Worm (Caenorhabditis elegans) whole organism, L2 larva: Measurements from ENCODE around the gene K08C7.6.
"Not testable (repeated sequence)": the region's sequence is repeated elsewhere in the genome, so short reads cannot be mapped to it uniquely, and the experiment has no call there.

ENCODE experiments used
- F13H6.1 ChIP-seq: sonication (generic microtip); optimal IDR thresholded peaks from 2 replicates; lab custom pipeline; 2016; ENCODE audit warnings: missing genetic modification characterization, missing compliant biosample characterization
- R02D3.7 ChIP-seq: fragments of 150-350 bp; optimal IDR thresholded peaks from 2 replicates; lab custom pipeline; 2014; ENCODE audit warnings: missing biosample characterization, missing genetic modification characterization
- Y55F3AM.14 ChIP-seq: fragments of 200-800 bp; sonication (Bioruptor generic); optimal IDR thresholded peaks from 2 replicates; lab custom pipeline; 2018; ENCODE audit warnings: mild to moderate bottlenecking, missing genetic modification characterization, missing compliant biosample characterization
- ZK546.5 ChIP-seq: sonication (generic microtip); optimal IDR thresholded peaks from 2 replicates; lab custom pipeline; 2017; ENCODE audit warnings: missing biosample characterization, missing genetic modification characterization
- alr-1 ChIP-seq: fragments of 150-350 bp; optimal IDR thresholded peaks from 2 replicates; lab custom pipeline; 2014; ENCODE audit warnings: missing biosample characterization, missing genetic modification characterization
- ama-1 ChIP-seq: fragments of 150-350 bp; optimal IDR thresholded peaks from 2 replicates; lab custom pipeline; 2018; ENCODE audit warnings: inconsistent platforms
- ceh-16 ChIP-seq: fragments of 150-350 bp; optimal IDR thresholded peaks from 2 replicates; lab custom pipeline; 2014; ENCODE audit warnings: missing biosample characterization, missing genetic modification characterization
- ceh-82 ChIP-seq: fragments of 150-350 bp; optimal IDR thresholded peaks from 2 replicates; lab custom pipeline; 2014; ENCODE audit warnings: missing biosample characterization, missing genetic modification characterization
- egl-27 ChIP-seq: sonication (generic microtip); optimal IDR thresholded peaks from 3 replicates; lab custom pipeline; 2017; ENCODE audit warnings: missing biosample characterization, missing genetic modification reagents, missing genetic modification characterization
- elt-1 ChIP-seq: fragments of 150-350 bp; optimal IDR thresholded peaks from 2 replicates; lab custom pipeline; 2014; ENCODE audit warnings: missing biosample characterization, missing genetic modification characterization
- elt-3 ChIP-seq: sonication (generic microtip); optimal IDR thresholded peaks from 2 replicates; lab custom pipeline; 2017; ENCODE audit warnings: missing biosample characterization, missing genetic modification characterization
- lin-13 ChIP-seq: fragments of 150-350 bp; optimal IDR thresholded peaks from 2 replicates; lab custom pipeline; 2014; ENCODE audit warnings: missing biosample characterization, missing genetic modification reagents, missing genetic modification characterization
- lsy-2 ChIP-seq, 2 experiments: fragments of 150-350 bp in 1 of 2; sonication (generic microtip) in 1 of 2; optimal IDR thresholded peaks; 2 replicates each; lab custom pipeline; 2014 to 2017; ENCODE audit warnings: missing biosample characterization in 2 of 2, missing genetic modification characterization in 2 of 2
- mab-5 ChIP-seq: fragments of 150-350 bp; optimal IDR thresholded peaks from 2 replicates; lab custom pipeline; 2014; ENCODE audit warnings: missing biosample characterization, missing genetic modification characterization
- mbf-1 ChIP-seq: sonication (generic microtip); optimal IDR thresholded peaks from 2 replicates; lab custom pipeline; 2017; ENCODE audit warnings: missing biosample characterization, missing genetic modification characterization
- mdl-1 ChIP-seq, 2 experiments: fragments of 150-350 bp in 1 of 2; sonication (generic microtip) in 1 of 2; optimal IDR thresholded peaks; 2 replicates each; lab custom pipeline; 2017; ENCODE audit warnings: missing biosample characterization in 2 of 2, missing genetic modification characterization in 2 of 2
- nhr-12 ChIP-seq: fragments of 150-350 bp; optimal IDR thresholded peaks from 2 replicates; lab custom pipeline; 2014; ENCODE audit warnings: missing biosample characterization, missing genetic modification characterization
- nhr-129 ChIP-seq: fragments of 150-350 bp; optimal IDR thresholded peaks from 2 replicates; lab custom pipeline; 2014; ENCODE audit warnings: missing biosample characterization, missing genetic modification characterization
- nhr-21 ChIP-seq: fragments of 150-350 bp; optimal IDR thresholded peaks from 2 replicates; lab custom pipeline; 2014; ENCODE audit warnings: missing biosample characterization, missing genetic modification characterization
- nhr-237 ChIP-seq: fragments of 150-350 bp; optimal IDR thresholded peaks from 2 replicates; lab custom pipeline; 2014; ENCODE audit warnings: missing biosample characterization, missing genetic modification characterization
- nhr-25 ChIP-seq: fragments of 150-350 bp; sonication (generic microtip); optimal IDR thresholded peaks from 3 replicates; lab custom pipeline; 2014; ENCODE audit warnings: missing biosample characterization, missing genetic modification characterization
- nhr-6 ChIP-seq: fragments of 150-350 bp; optimal IDR thresholded peaks from 2 replicates; lab custom pipeline; 2014; ENCODE audit warnings: missing biosample characterization, missing genetic modification characterization
- peb-1 ChIP-seq: fragments of 150-350 bp; optimal IDR thresholded peaks from 2 replicates; lab custom pipeline; 2014; ENCODE audit warnings: missing biosample characterization, missing genetic modification characterization
- skn-1 ChIP-seq: sonication (generic microtip); optimal IDR thresholded peaks from 2 replicates; lab custom pipeline; 2017; ENCODE audit warnings: missing biosample characterization, missing genetic modification characterization
- sma-3 ChIP-seq: sonication (generic microtip); optimal IDR thresholded peaks from 2 replicates; lab custom pipeline; 2016; ENCODE audit warnings: missing genetic modification reagents, missing genetic modification characterization, missing compliant biosample characterization
- sma-9 ChIP-seq, 2 experiments: fragments of 150-350 bp in 1 of 2; sonication (generic microtip) in 1 of 2; optimal IDR thresholded peaks; 2 replicates each; lab custom pipeline; 2014 to 2016; ENCODE audit warnings: missing genetic modification characterization in 2 of 2, mild to moderate bottlenecking in 1 of 2, missing biosample characterization in 1 of 2, missing compliant biosample characterization in 1 of 2, missing genetic modification reagents in 1 of 2, moderate library complexity in 1 of 2
- unc-39 ChIP-seq: fragments of 150-350 bp; optimal IDR thresholded peaks from 2 replicates; lab custom pipeline; 2014; ENCODE audit warnings: missing biosample characterization, missing genetic modification characterization
- unc-62 ChIP-seq: fragments of 150-350 bp; optimal IDR thresholded peaks from 2 replicates; lab custom pipeline; 2014; ENCODE audit warnings: missing biosample characterization, missing genetic modification reagents, missing genetic modification characterization
- zag-1 ChIP-seq: fragments of 150-350 bp; optimal IDR thresholded peaks from 2 replicates; lab custom pipeline; 2014; ENCODE audit warnings: missing biosample characterization, missing genetic modification characterization
- ztf-11 ChIP-seq: sonication (generic microtip); optimal IDR thresholded peaks from 2 replicates; lab custom pipeline; 2017; ENCODE audit warnings: missing biosample characterization, missing genetic modification characterization
- ztf-4 ChIP-seq: fragments of 150-350 bp; optimal IDR thresholded peaks from 2 replicates; lab custom pipeline; 2014; ENCODE audit warnings: missing biosample characterization, missing genetic modification characterization

Gene K08C7.6

ce11 chrIV:10687307-10687706 is 1.6 kb upstream of the K08C7.6 start, which contains the start of gene R102.2:
Gene R102.2, plus strand, starts transcription at chrIV:10687607.
- TF ChIP-seq elt-1; sma-9 (GFP tag; optimal IDR thresholded peaks at IDR 0.05; lab: Kevin White, UChicago); sma-9 (tag; optimal IDR thresholded peaks at IDR 0.05; lab: Kevin White, UChicago); mbf-1: not testable (repeated sequence)

- TF ChIP-seq ZK546.5 (tag; lab: Kevin White, UChicago) (no peak), peb-1 (tag; lab: Kevin White, UChicago) (no peak), R02D3.7 (no peak), sma-3 (GFP tag; lab: Kevin White, UChicago) (no peak), unc-62 (GFP tag; lab: Kevin White, UChicago) (no peak), mdl-1 (tag; optimal IDR thresholded peaks at IDR 0.05; lab: Kevin White, UChicago) (peak in 1 of 2 experiments; percentile 22), zag-1 (no peak), lin-13 (GFP tag; lab: Kevin White, UChicago) (no peak), nhr-21 (peak; percentile 65), nhr-129 (peak; percentile 30), ztf-11 (tag; lab: Kevin White, UChicago) (no peak), sma-9 (GFP tag; optimal IDR thresholded peaks at IDR 0.05; lab: Kevin White, UChicago) (peak; percentile 66), sma-9 (tag; optimal IDR thresholded peaks at IDR 0.05; lab: Kevin White, UChicago) (no peak), elt-1 (no peak), ceh-82 (tag; lab: Kevin White, UChicago) (no peak), nhr-237 (no peak)
- TF ChIP-seq, all 48 proteins: peak for 4
Observed at ce11 chrIV:10682155-10682749, 3.4 kb downstream of the K08C7.6 start, which contains the start of gene fmo-2. Gene fmo-2, plus strand, starts transcription at chrIV:10682524.

DNA sequence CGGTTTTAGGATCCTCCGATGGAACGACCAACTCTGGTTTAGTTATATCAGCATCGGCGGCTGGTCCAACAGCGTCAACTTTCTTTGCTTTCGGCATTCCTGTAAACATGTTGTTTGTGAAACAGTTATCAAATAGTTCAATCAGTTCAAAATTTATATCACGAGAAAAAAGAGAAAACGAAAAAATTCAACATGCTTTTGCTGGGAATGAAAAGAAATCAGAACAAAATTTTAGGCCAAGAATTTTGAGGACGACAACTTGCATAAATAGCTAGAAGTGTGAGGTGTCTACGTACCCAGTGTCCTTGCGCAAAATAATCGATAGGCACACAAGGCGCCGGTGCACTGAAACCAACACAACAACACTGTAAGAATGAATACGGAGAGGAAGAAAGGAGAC is 5.3 kb downstream of the K08C7.6 start, which contains the start of gene K08C7.4:
TSS of gene K08C7.4 (minus strand) at position 101 of the 400 bp plus-strand sequence.
- TF ChIP-seq lin-13 (GFP tag; lab: Kevin White, UChicago), result no peak
- no peak for TF ChIP-seq nhr-25 (tag; lab: Kevin White, UChicago)
- no peak for TF ChIP-seq egl-27 (tag; lab: Kevin White, UChicago)
- no peak for TF ChIP-seq ceh-82 (tag; lab: Kevin White, UChicago)
- TF ChIP-seq Y55F3AM.14 (GFP tag; lab: Kevin White, UChicago), result no peak

DNA sequence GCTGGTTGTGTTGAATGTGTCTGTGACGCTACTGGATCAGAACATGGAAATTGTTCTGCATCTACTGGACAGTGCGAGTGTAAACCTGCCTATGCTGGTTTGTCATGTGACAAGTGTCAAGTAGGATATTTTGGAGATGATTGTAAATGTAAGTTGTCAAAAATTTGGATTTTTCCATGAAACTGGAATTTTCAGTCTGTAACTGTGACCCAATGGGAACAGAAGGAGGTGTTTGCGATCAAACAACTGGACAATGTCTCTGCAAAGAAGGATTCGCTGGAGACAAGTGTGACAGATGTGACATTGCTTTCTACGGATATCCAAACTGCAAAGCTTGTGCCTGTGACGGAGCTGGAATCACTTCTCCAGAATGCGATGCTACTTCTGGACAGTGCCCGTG is 17.1 kb downstream of the K08C7.6 start:
- TF ChIP-seq alr-1 (no peak), elt-3 (tag; lab: Kevin White, UChicago) (no peak)

DNA sequence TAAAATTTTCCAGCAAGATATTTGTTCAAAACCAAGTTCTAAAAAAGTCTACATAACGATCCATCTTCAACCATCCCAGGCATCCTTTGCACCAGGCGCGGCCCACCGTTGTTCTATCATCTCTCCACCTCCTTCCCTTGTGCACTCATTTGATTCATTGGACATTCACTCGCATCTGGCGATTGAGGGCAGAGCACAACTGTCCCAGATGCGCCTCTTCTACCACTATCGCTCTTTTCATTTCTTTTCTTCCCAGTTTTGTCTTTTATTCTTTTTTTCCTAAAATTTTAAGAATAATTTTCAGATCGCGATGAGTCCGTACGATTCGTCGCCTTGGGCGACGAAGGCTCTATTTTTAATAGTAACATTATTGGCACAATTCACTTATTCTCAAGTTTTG is 19.1 kb downstream of the K08C7.6 start, which contains the start of gene epi-1:
TSS of gene epi-1 (plus strand) at position 301 of the 400 bp plus-strand sequence.
- TF ChIP-seq peb-1 (tag; lab: Kevin White, UChicago) (no peak), sma-3 (GFP tag; lab: Kevin White, UChicago) (no peak)

DNA sequence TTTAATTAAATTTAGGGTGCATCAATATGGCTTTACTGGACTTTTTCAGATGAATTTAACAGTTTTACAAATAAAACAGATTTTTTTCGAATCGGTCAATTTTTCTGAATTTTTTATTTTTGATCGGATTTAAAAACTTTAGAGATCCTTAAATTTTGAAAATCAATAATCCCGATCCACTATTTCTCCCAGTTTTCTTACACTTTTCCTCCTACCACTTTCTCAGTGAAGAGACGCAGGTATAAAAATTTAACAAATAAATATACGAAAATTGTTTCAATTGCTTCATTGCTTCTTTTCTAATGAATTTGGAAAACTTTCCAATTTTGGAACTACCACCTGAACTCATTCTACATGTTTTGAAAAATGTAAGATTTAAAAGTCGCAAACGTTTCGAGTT is 21.5 kb downstream of the K08C7.6 start, which contains the start of gene K08C7.7:
TSS of gene K08C7.7 (plus strand) at position 301 of the 400 bp plus-strand sequence.
- TF ChIP-seq ama-1 (no peak), F13H6.1 (tag; lab: Kevin White, UChicago) (no peak), nhr-129 (no peak), mab-5 (no peak), unc-39 (no peak), ztf-4 (no peak), elt-3 (tag; lab: Kevin White, UChicago) (no peak), sma-3 (GFP tag; lab: Kevin White, UChicago) (no peak), lsy-2 (tag; optimal IDR thresholded peaks at IDR 0.05; lab: Kevin White, UChicago) (no peak), skn-1 (tag; lab: Kevin White, UChicago) (no peak), mdl-1 (tag; optimal IDR thresholded peaks at IDR 0.05; lab: Kevin White, UChicago) (no peak), nhr-12 (tag; lab: Kevin White, UChicago) (no peak), nhr-6 (tag; lab: Kevin White, UChicago) (no peak), ceh-16 (no peak)
